Fruit fly (Drosophila melanogaster): Measurements from ENCODE around the gene eIF5B.

The eIF5B gene

DNA sequence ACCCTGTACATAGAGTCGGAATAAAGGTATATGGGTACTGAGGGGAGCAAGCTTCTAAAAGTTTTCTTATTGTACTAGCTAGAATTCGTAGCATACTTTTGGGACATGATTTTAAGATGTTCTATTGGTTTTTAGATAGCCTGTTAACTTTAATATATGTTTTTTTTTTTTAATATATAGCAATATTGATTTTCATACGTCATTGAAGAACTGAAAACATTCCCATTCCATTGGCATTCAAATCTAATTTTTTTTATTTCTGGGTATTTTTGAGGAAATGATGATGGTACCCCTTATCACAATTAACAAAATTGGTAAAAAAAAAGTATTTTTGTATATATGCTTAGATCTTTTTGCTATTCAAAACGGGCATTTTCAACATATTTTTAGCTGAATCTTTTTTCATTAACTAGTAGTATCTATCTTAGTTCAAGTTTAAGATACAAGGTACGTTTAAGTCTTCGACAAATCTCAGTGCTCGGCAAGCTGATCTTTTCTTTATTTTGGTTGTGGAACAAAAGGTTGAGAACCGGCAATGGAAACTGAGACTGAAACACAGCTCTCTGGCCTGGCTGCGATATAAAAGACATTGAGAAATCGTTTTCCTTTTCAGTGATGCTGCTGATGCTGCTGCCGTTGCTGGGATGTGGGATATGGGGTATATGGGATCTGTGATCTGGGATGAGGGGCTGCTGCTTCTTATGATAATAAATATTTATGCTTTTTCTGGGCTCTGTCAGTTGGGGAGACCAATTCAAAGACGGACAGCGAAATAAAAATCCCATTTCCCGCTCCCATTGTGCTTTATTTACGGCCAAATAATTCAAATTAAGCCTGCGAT is 76.0 kb downstream of the eIF5B start (continued):
- TF ChIP-seq MBD-R2 (GFP tag; IDR thresholded peaks at IDR 0.05) (no peak; the same call in 1 of the 2 replicates), dm (GFP tag; optimal IDR thresholded peaks at IDR 0.05) (no peak), unpg (GFP tag; optimal IDR thresholded peaks at IDR 0.05) (peak; percentile 3), CG13296 (GFP tag; optimal IDR thresholded peaks at IDR 0.05) (no peak), YL-1 (GFP tag; optimal IDR thresholded peaks at IDR 0.05) (no peak), hth (optimal IDR thresholded peaks at IDR 0.05) (no peak), CG12391 (tag; optimal IDR thresholded peaks at IDR 0.05) (peak; percentile 55), dmrt99B (tag; optimal IDR thresholded peaks at IDR 0.05) (peak; percentile 57), CG10431 (GFP tag; optimal IDR thresholded peaks at IDR 0.05) (no peak), ash1 (GFP tag; optimal IDR thresholded peaks at IDR 0.05) (no peak), ttk (GFP tag; IDR thresholded peaks at IDR 0.05) (0 out of 2 replicates have a peak, but pooled peaks have one; percentile 28), CG11456 (GFP tag; IDR thresholded peaks at IDR 0.05) (no peak), Kr (GFP tag; optimal IDR thresholded peaks at IDR 0.05) (no peak), CG14667 (GFP tag; IDR thresholded peaks at IDR 0.05) (peak; percentile 16; the same call in 1 of the 2 replicates), CG1792 (GFP tag; optimal IDR thresholded peaks at IDR 0.05) (no peak), CG14860 (GFP tag; IDR thresholded peaks at IDR 0.05; ENCODE audit: partially characterized antibody) (no peak), sqz (GFP tag; optimal IDR thresholded peaks at IDR 0.05) (peak; percentile 38), Usf (GFP tag; optimal IDR thresholded peaks at IDR 0.05) (peak; percentile 33), slp2 (GFP tag; optimal IDR thresholded peaks at IDR 0.05) (no peak), her (GFP tag; optimal IDR thresholded peaks at IDR 0.05) (no peak), caup (GFP tag; optimal IDR thresholded peaks at IDR 0.05; ENCODE audit: severe bottlenecking) (no peak), MESR4 (GFP tag; optimal IDR thresholded peaks at IDR 0.05) (no peak), stwl (tag; optimal IDR thresholded peaks at IDR 0.05) (no peak), kni (GFP tag; optimal IDR thresholded peaks at IDR 0.05) (peak; percentile 48), lmd (GFP tag; IDR thresholded peaks at IDR 0.05) (peak; percentile 31; the same call in 1 of the 2 replicates), CG7786 (GFP tag; optimal IDR thresholded peaks at IDR 0.05) (no peak), fd3F (GFP tag; optimal IDR thresholded peaks at IDR 0.05) (no peak), Chrac-16 (GFP tag; optimal IDR thresholded peaks at IDR 0.05) (peak; percentile 52), CG42726 (GFP tag; IDR thresholded peaks at IDR 0.05; ENCODE audit: partially characterized antibody) (no peak), CG30403 (GFP tag; optimal IDR thresholded peaks at IDR 0.05) (peak; percentile 50), Atf-2 (GFP tag; optimal IDR thresholded peaks at IDR 0.05) (no peak), CG4820 (GFP tag; optimal IDR thresholded peaks at IDR 0.05) (peak; percentile 42), CG10321 (GFP tag; IDR thresholded peaks at IDR 0.05) (no peak), CG13424 (tag; optimal IDR thresholded peaks at IDR 0.05) (peak; percentile 44), Hr39 (optimal IDR thresholded peaks at IDR 0.05) (no peak), cwo (GFP tag; optimal IDR thresholded peaks at IDR 0.05) (no peak), CG18599 (GFP tag; optimal IDR thresholded peaks at IDR 0.05) (peak; percentile 35), Fer3 (tag; optimal IDR thresholded peaks at IDR 0.05) (no peak), tna (GFP tag; IDR thresholded peaks at IDR 0.05; ENCODE audit: partially characterized antibody) (no peak), CG9932 (GFP tag; IDR thresholded peaks at IDR 0.05) (no peak), toy (GFP tag; IDR thresholded peaks at IDR 0.05) (no peak), CG11696 (GFP tag; IDR thresholded peaks at IDR 0.05) (no peak), CG5953 (GFP tag; IDR thresholded peaks at IDR 0.05) (no peak), CG14441 (GFP tag; IDR thresholded peaks at IDR 0.05) (no peak), CG18619 (GFP tag; optimal IDR thresholded peaks at IDR 0.05) (peak; percentile 51), ATbp (GFP tag; optimal IDR thresholded peaks at IDR 0.05) (no peak), hkb (optimal IDR thresholded peaks at IDR 0.05) (no peak), hkb (GFP tag; IDR thresholded peaks at IDR 0.05) (no peak), da (GFP tag; optimal IDR thresholded peaks at IDR 0.05) (no peak), CG7928 (GFP tag; optimal IDR thresholded peaks at IDR 0.05) (no peak)
